Worm (Caenorhabditis elegans): ENCODE measurements around the gene ZK262.20.

Gene ZK262.20

ce11 chrV:18468097-18468496 is 33.2 kb upstream of the ZK262.20 start, which contains the start of gene ZK228.13:
TSS of gene ZK228.13 (minus strand) at chrV:18468197.
- TF ChIP-seq unc-62 (GFP tag; optimal IDR thresholded peaks at IDR 0.05) (no peak), lin-15B (tag; optimal IDR thresholded peaks at IDR 0.05) (no peak), ceh-82 (tag; optimal IDR thresholded peaks at IDR 0.05) (no peak), ceh-16 (tag; optimal IDR thresholded peaks at IDR 0.05) (no peak), R02D3.7 (tag; optimal IDR thresholded peaks at IDR 0.05) (no peak), hmg-11 (tag; optimal IDR thresholded peaks at IDR 0.05) (no peak), lsy-12 (tag; optimal IDR thresholded peaks at IDR 0.05) (no peak), nhr-23 (tag; optimal IDR thresholded peaks at IDR 0.05) (no peak), ceh-28 (tag; optimal IDR thresholded peaks at IDR 0.05) (no peak), jun-1 (tag; optimal IDR thresholded peaks at IDR 0.05) (no peak), nhr-76 (tag; optimal IDR thresholded peaks at IDR 0.05) (no peak), fkh-10 (GFP tag; optimal IDR thresholded peaks at IDR 0.05) (no peak), fos-1 (tag; optimal IDR thresholded peaks at IDR 0.05) (no peak)

ce11 chrV:18462365-18462837 is 27.5 kb upstream of the ZK262.20 start, which contains the start of gene ZK228.4:
TSS of gene ZK228.4 (plus strand) at chrV:18462787.
- TF ChIP-seq ceh-28 (tag; optimal IDR thresholded peaks at IDR 0.05) (peak; percentile 21), nhr-28 (tag; optimal IDR thresholded peaks at IDR 0.05) (no peak), lin-39 (tag; optimal IDR thresholded peaks at IDR 0.05) (no peak), mml-1 (tag; optimal IDR thresholded peaks at IDR 0.05) (no peak), ceh-9 (tag; optimal IDR thresholded peaks at IDR 0.05) (no peak), nhr-23 (tag; optimal IDR thresholded peaks at IDR 0.05) (no peak), nhr-43 (tag; optimal IDR thresholded peaks at IDR 0.05; ENCODE audit: poor library complexity, severe bottlenecking) (no peak), pqm-1 (tag; optimal IDR thresholded peaks at IDR 0.05) (peak; percentile 13), ama-1 (optimal IDR thresholded peaks at IDR 0.05) (no peak), nhr-237 (tag; optimal IDR thresholded peaks at IDR 0.05) (no peak), ceh-16 (tag; optimal IDR thresholded peaks at IDR 0.05) (no peak), unc-39 (tag; optimal IDR thresholded peaks at IDR 0.05) (no peak), ztf-11 (tag; optimal IDR thresholded peaks at IDR 0.05) (no peak), elt-2 (tag; optimal IDR thresholded peaks at IDR 0.05) (peak; percentile 86), daf-12 (tag; optimal IDR thresholded peaks at IDR 0.05) (no peak), nhr-67 (tag; optimal IDR thresholded peaks at IDR 0.05) (no peak), fkh-10 (GFP tag; optimal IDR thresholded peaks at IDR 0.05) (no peak), unc-62 (GFP tag; optimal IDR thresholded peaks at IDR 0.05) (no peak), egl-5 (tag; optimal IDR thresholded peaks at IDR 0.05) (no peak), elt-3 (tag; optimal IDR thresholded peaks at IDR 0.05) (no peak), aly-2 (tag; optimal IDR thresholded peaks at IDR 0.05) (no peak), lin-15B (tag; optimal IDR thresholded peaks at IDR 0.05) (no peak), nhr-77 (tag; optimal IDR thresholded peaks at IDR 0.05) (no peak), jun-1 (tag; optimal IDR thresholded peaks at IDR 0.05) (no peak), zag-1 (tag; optimal IDR thresholded peaks at IDR 0.05) (no peak), ceh-82 (tag; optimal IDR thresholded peaks at IDR 0.05) (no peak), pha-4 (tag; optimal IDR thresholded peaks at IDR 0.05) (no peak)

ce11 chrV:18461200-18461728 is 26.4 kb upstream of the ZK262.20 start, which contains the start of gene ZK228.3:
TSS of gene ZK228.3 (minus strand) at chrV:18461250.
- TF ChIP-seq elt-2 (tag; optimal IDR thresholded peaks at IDR 0.05) = peak; percentile 97
- TF ChIP-seq nfya-1 (tag; optimal IDR thresholded peaks at IDR 0.05; ENCODE audit: insufficient read depth) = no peak
- TF ChIP-seq pqm-1 (tag; optimal IDR thresholded peaks at IDR 0.05) = peak; percentile 84
- no peak for TF ChIP-seq mml-1 (tag; optimal IDR thresholded peaks at IDR 0.05)
- no peak for TF ChIP-seq nhr-28 (tag; optimal IDR thresholded peaks at IDR 0.05)

- TF ChIP-seq jun-1 (tag; optimal IDR thresholded peaks at IDR 0.05) = no peak
These were observed 21.7 kb upstream of the ZK262.20 start, which contains the start of gene ZK228.10 for ce11 chrV:18456574-18456973. TSS of gene ZK228.10 (plus strand) at chrV:18456874.

ce11 chrV:18444118-18444517 is 9.3 kb upstream of the ZK262.20 start, which contains the start of gene ZK228.1:
TSS of gene ZK228.1 (plus strand) at chrV:18444418.
- TF ChIP-seq aly-2 (tag; optimal IDR thresholded peaks at IDR 0.05) (no peak), elt-2 (tag; optimal IDR thresholded peaks at IDR 0.05) (no peak), skn-1 (tag; optimal IDR thresholded peaks at IDR 0.05) (no peak), nhr-23 (tag; optimal IDR thresholded peaks at IDR 0.05) (no peak), mdl-1 (tag; optimal IDR thresholded peaks at IDR 0.05) (no peak), nhr-11 (tag; optimal IDR thresholded peaks at IDR 0.05) (no peak), pha-4 (tag; optimal IDR thresholded peaks at IDR 0.05) (no peak), zag-1 (tag; optimal IDR thresholded peaks at IDR 0.05) (no peak), ceh-82 (tag; optimal IDR thresholded peaks at IDR 0.05) (no peak)
